Worm (Caenorhabditis elegans) whole organism, young adult: Measurements from ENCODE around the gene R144.11.
"Not testable (repeated sequence)": the region's sequence is repeated elsewhere in the genome, so short reads cannot be mapped to it uniquely, and the experiment has no call there.

Experiments used
- B0019.2 ChIP-seq: fragments of 200-800 bp; sonication (Bioruptor generic); conservative IDR thresholded peaks from 2 replicates; pipeline ENCODE4 v1.3.6; 2022; ENCODE audit warnings: missing genetic modification reagents, missing genetic modification characterization, missing compliant biosample characterization
- D2030.7 ChIP-seq: fragments of 200-800 bp; sonication (Bioruptor generic); IDR thresholded peaks from 2 replicates; pipeline ENCODE4 v1.3.6; 2022; ENCODE audit warnings: missing genetic modification reagents, missing genetic modification characterization, missing compliant biosample characterization
- F22D6.2 ChIP-seq: sonication (generic microtip); optimal IDR thresholded peaks from 2 replicates; lab custom pipeline; 2016; ENCODE audit warnings: mild to moderate bottlenecking, missing genetic modification characterization, missing compliant biosample characterization
- F23B12.7 ChIP-seq: sonication (generic microtip); optimal IDR thresholded peaks from 2 replicates; lab custom pipeline; 2017; ENCODE audit warnings: missing genetic modification characterization, mild to moderate bottlenecking, missing compliant biosample characterization, antibody characterized with exemption, moderate library complexity; ENCODE audit not compliant: insufficient read depth
- F49E8.2 ChIP-seq: sonication (generic microtip); optimal IDR thresholded peaks from 3 replicates; lab custom pipeline; 2017; ENCODE audit warnings: missing genetic modification characterization, mild to moderate bottlenecking, missing compliant biosample characterization, antibody characterized with exemption, moderate library complexity; ENCODE audit not compliant: insufficient read depth
- F57C9.4 ChIP-seq: sonication (generic microtip); optimal IDR thresholded peaks from 2 replicates; lab custom pipeline; 2017; ENCODE audit warnings: mild to moderate bottlenecking, missing genetic modification characterization, missing compliant biosample characterization
- K11D2.4 ChIP-seq: fragments of 200-800 bp; sonication (Bioruptor generic); IDR thresholded peaks from 2 replicates; pipeline ENCODE4 v1.3.6; 2022; ENCODE audit warnings: missing genetic modification reagents, missing genetic modification characterization, missing compliant biosample characterization
- K12H6.12 ChIP-seq: fragments of 200-800 bp; sonication (Bioruptor generic); optimal IDR thresholded peaks from 2 replicates; lab custom pipeline; 2018; ENCODE audit warnings: mild to moderate bottlenecking, missing genetic modification characterization, missing compliant biosample characterization
- Y53G8AR.9 ChIP-seq: fragments of 200-800 bp; sonication (Bioruptor generic); conservative IDR thresholded peaks from 2 replicates; pipeline ENCODE4 v1.3.6; 2022; ENCODE audit warnings: missing genetic modification reagents, missing genetic modification characterization, missing compliant biosample characterization
- Y95B8A.8 ChIP-seq: fragments of 200-800 bp; sonication (Bioruptor generic); IDR thresholded peaks from 2 replicates; pipeline ENCODE4 v1.3.6; 2022; ENCODE audit warnings: missing genetic modification reagents, missing genetic modification characterization, missing compliant biosample characterization
- attf-3 ChIP-seq: fragments of 200-800 bp; sonication (Bioruptor generic); conservative IDR thresholded peaks from 2 replicates; pipeline ENCODE4 v1.3.6; 2022; ENCODE audit warnings: missing genetic modification reagents, missing genetic modification characterization, missing compliant biosample characterization
- attf-6 ChIP-seq: fragments of 200-800 bp; sonication (Bioruptor generic); IDR thresholded peaks from 2 replicates; pipeline ENCODE4 v1.3.6; 2022; ENCODE audit warnings: missing genetic modification reagents, missing genetic modification characterization, missing compliant biosample characterization
- bed-2 ChIP-seq: fragments of 200-800 bp; sonication (Bioruptor generic); IDR thresholded peaks from 2 replicates; pipeline ENCODE4 v1.3.6; 2022; ENCODE audit warnings: missing genetic modification reagents, missing genetic modification characterization, missing compliant biosample characterization
- cebp-1 ChIP-seq, 2 experiments: fragments of 200-800 bp in 1 of 2; sonication (Bioruptor generic) in 1 of 2; sonication (generic microtip) in 1 of 2; IDR thresholded peaks in 1 of 2; optimal IDR thresholded peaks in 1 of 2; 2 replicates each; pipeline versions ENCODE4 v1.3.6 to Lab custom; 2017 to 2022; ENCODE audit warnings: missing compliant biosample characterization in 2 of 2, missing genetic modification characterization in 2 of 2, mild to moderate bottlenecking in 1 of 2, missing genetic modification reagents in 1 of 2, moderate library complexity in 1 of 2
- cebp-2 ChIP-seq: fragments of 200-800 bp; sonication (Bioruptor generic); IDR thresholded peaks from 2 replicates; pipeline ENCODE4 v1.3.6; 2022; ENCODE audit warnings: missing genetic modification characterization, missing compliant biosample characterization
- ceh-100 ChIP-seq: fragments of 200-800 bp; sonication (Bioruptor generic); IDR thresholded peaks from 2 replicates; pipeline ENCODE4 v1.3.6; 2022; ENCODE audit warnings: missing genetic modification reagents, missing genetic modification characterization, missing compliant biosample characterization
- ceh-27 ChIP-seq: fragments of 200-800 bp; sonication (Bioruptor generic); optimal IDR thresholded peaks from 2 replicates; lab custom pipeline; 2018; ENCODE audit warnings: mild to moderate bottlenecking, missing genetic modification characterization, moderate library complexity, missing compliant biosample characterization
- ceh-40 ChIP-seq: fragments of 200-800 bp; sonication (Bioruptor generic); IDR thresholded peaks from 2 replicates; pipeline ENCODE4 v1.3.6; 2022; ENCODE audit warnings: missing genetic modification characterization, missing compliant biosample characterization
- ceh-79 ChIP-seq: sonication (generic microtip); optimal IDR thresholded peaks from 2 replicates; lab custom pipeline; 2017; ENCODE audit warnings: mild to moderate bottlenecking, missing genetic modification characterization, missing compliant biosample characterization
- dox-1 ChIP-seq: fragments of 200-800 bp; sonication (Bioruptor generic); IDR thresholded peaks from 2 replicates; pipeline ENCODE4 v1.3.6; 2022; ENCODE audit warnings: missing genetic modification reagents, missing genetic modification characterization, missing compliant biosample characterization
- egl-44 ChIP-seq: fragments of 200-800 bp; sonication (Bioruptor generic); IDR thresholded peaks from 2 replicates; pipeline ENCODE4 v1.3.6; 2022; ENCODE audit warnings: missing genetic modification reagents, missing genetic modification characterization, missing compliant biosample characterization
- ekl-4 ChIP-seq: fragments of 200-800 bp; sonication (Bioruptor generic); IDR thresholded peaks from 2 replicates; pipeline ENCODE4 v1.3.6; 2022; ENCODE audit warnings: missing genetic modification reagents, missing genetic modification characterization, missing compliant biosample characterization
- fkh-3 ChIP-seq: sonication (generic microtip); optimal IDR thresholded peaks from 2 replicates; lab custom pipeline; 2016; ENCODE audit warnings: mild to moderate bottlenecking, missing genetic modification characterization, missing compliant biosample characterization
- him-1 ChIP-seq: sonication (generic microtip); optimal IDR thresholded peaks from 2 replicates; lab custom pipeline; 2016; ENCODE audit warnings: missing genotype, missing genetic modification reagents, missing genetic modification characterization, missing compliant biosample characterization
- hlh-12 ChIP-seq: sonication (generic microtip); optimal IDR thresholded peaks from 2 replicates; lab custom pipeline; 2016; ENCODE audit warnings: missing genetic modification characterization, missing compliant biosample characterization
- hmg-1.2 ChIP-seq: fragments of 200-800 bp; sonication (Bioruptor generic); IDR thresholded peaks from 2 replicates; pipeline ENCODE4 v1.3.6; 2022; ENCODE audit warnings: missing genetic modification reagents, missing genetic modification characterization, missing compliant biosample characterization
- let-526 ChIP-seq: fragments of 200-800 bp; sonication (Bioruptor generic); IDR thresholded peaks from 2 replicates; pipeline ENCODE4 v1.3.6; 2022; ENCODE audit warnings: missing genetic modification reagents, missing genetic modification characterization, missing compliant biosample characterization
- let-607 ChIP-seq, 2 experiments: fragments of 200-800 bp in 1 of 2; sonication (Bioruptor generic) in 1 of 2; sonication (generic microtip) in 1 of 2; optimal IDR thresholded peaks; 2 replicates each; lab custom pipeline; 2016 to 2018; ENCODE audit warnings: mild to moderate bottlenecking in 2 of 2, missing compliant biosample characterization in 2 of 2, missing genetic modification characterization in 2 of 2, moderate library complexity in 2 of 2, missing genotype in 1 of 2
- lin-26 ChIP-seq: fragments of 200-800 bp; sonication (Bioruptor generic); IDR thresholded peaks from 2 replicates; pipeline ENCODE4 v1.3.6; 2022; ENCODE audit warnings: missing genetic modification reagents, missing genetic modification characterization, missing compliant biosample characterization
- lin-40 ChIP-seq: sonication (generic microtip); optimal IDR thresholded peaks from 2 replicates; lab custom pipeline; 2016; ENCODE audit warnings: missing genetic modification characterization, mild to moderate bottlenecking, missing compliant biosample characterization, missing genotype, missing genetic modification reagents
- madf-10 ChIP-seq: sonication (generic microtip); optimal IDR thresholded peaks from 2 replicates; lab custom pipeline; 2016; ENCODE audit warnings: mild to moderate bottlenecking, missing genetic modification characterization, missing compliant biosample characterization
- madf-6 ChIP-seq: fragments of 200-800 bp; sonication (Bioruptor generic); IDR thresholded peaks from 2 replicates; pipeline ENCODE4 v1.3.6; 2022; ENCODE audit warnings: missing genetic modification reagents, missing genetic modification characterization, missing compliant biosample characterization
- madf-8 ChIP-seq: fragments of 200-800 bp; sonication (Bioruptor generic); conservative IDR thresholded peaks from 2 replicates; pipeline ENCODE4 v1.3.6; 2022; ENCODE audit warnings: missing genetic modification reagents, missing genetic modification characterization, missing compliant biosample characterization
- nhr-179 ChIP-seq: sonication (generic microtip); optimal IDR thresholded peaks from 2 replicates; lab custom pipeline; 2016; ENCODE audit warnings: mild to moderate bottlenecking, missing genetic modification characterization, missing compliant biosample characterization
- pbrm-1 ChIP-seq: fragments of 200-800 bp; sonication (Bioruptor generic); IDR thresholded peaks from 2 replicates; pipeline ENCODE4 v1.3.6; 2022; ENCODE audit warnings: missing genetic modification reagents, missing genetic modification characterization, missing compliant biosample characterization
- rcor-1 ChIP-seq: fragments of 200-800 bp; sonication (Bioruptor generic); IDR thresholded peaks from 2 replicates; pipeline ENCODE4 v1.3.6; 2022; ENCODE audit warnings: missing genetic modification reagents, missing genetic modification characterization, missing compliant biosample characterization
- sea-2 ChIP-seq: fragments of 200-800 bp; sonication (Bioruptor generic); IDR thresholded peaks from 2 replicates; pipeline ENCODE4 v1.3.6; 2022; ENCODE audit warnings: missing genetic modification characterization, missing compliant biosample characterization
- tbp1 ChIP-seq: fragments of 200-800 bp; sonication (Bioruptor generic); optimal IDR thresholded peaks from 2 replicates; lab custom pipeline; 2018; ENCODE audit warnings: mild to moderate bottlenecking, missing genetic modification characterization, missing compliant biosample characterization
- ztf-18 ChIP-seq: sonication (generic microtip); optimal IDR thresholded peaks from 2 replicates; lab custom pipeline; 2016; ENCODE audit warnings: missing genotype, mild to moderate bottlenecking, missing genetic modification characterization, missing compliant biosample characterization
- ztf-26 ChIP-seq: sonication (generic microtip); optimal IDR thresholded peaks from 2 replicates; lab custom pipeline; 2017; ENCODE audit warnings: missing genetic modification characterization, missing compliant biosample characterization
- ztf-28 ChIP-seq: fragments of 200-800 bp; sonication (Bioruptor generic); IDR thresholded peaks from 2 replicates; pipeline ENCODE4 v1.3.6; 2022; ENCODE audit warnings: missing genetic modification reagents, missing genetic modification characterization, missing compliant biosample characterization

R144.11 gene

ce11 chrIII:5031375-5031836 is 22.8 kb upstream of the R144.11 start (continued):
- TF ChIP-seq F22D6.2 = peak; percentile 50
- peak; percentile 74 for TF ChIP-seq Y53G8AR.9 (GFP tag; lab: Robert Waterston, UW)
- TF ChIP-seq hmg-1.2 (GFP tag; lab: Robert Waterston, UW) = peak; percentile 80
- TF ChIP-seq nhr-179 = peak; percentile 70
- peak; percentile 84 for TF ChIP-seq sea-2 (GFP tag; lab: Robert Waterston, UW)
- peak; percentile 93 for TF ChIP-seq rcor-1 (GFP tag; lab: Robert Waterston, UW)
- TF ChIP-seq ceh-79 (tag; lab: Kevin White, UChicago) = peak; percentile 68
- peak; percentile 87 for TF ChIP-seq ekl-4 (GFP tag; lab: Robert Waterston, UW)
- TF ChIP-seq cebp-2 (GFP tag; lab: Robert Waterston, UW) = peak; percentile 34; the same call in 1 of the 2 replicates
- peak; percentile 57 for TF ChIP-seq attf-3
- peak; percentile 69; the same call in 1 of the 2 replicates for TF ChIP-seq egl-44 (GFP tag; lab: Robert Waterston, UW)
- TF ChIP-seq fkh-3 (tag; lab: Kevin White, UChicago) = peak; percentile 64
- peak; percentile 71 for TF ChIP-seq madf-10 (tag; lab: Kevin White, UChicago)
- 0 out of 2 replicates have a peak, but pooled peaks have one; percentile 49 for TF ChIP-seq ceh-40
- TF ChIP-seq let-526 (GFP tag; lab: Robert Waterston, UW) = peak; percentile 59; the same call in 1 of the 2 replicates
- peak; percentile 19 for TF ChIP-seq F23B12.7
- peak; percentile 71 for TF ChIP-seq ceh-100 (GFP tag; lab: Robert Waterston, UW)
- TF ChIP-seq cebp-1 (GFP tag; IDR thresholded peaks at IDR 0.05; lab: Robert Waterston, UW) = 0 out of 2 replicates have a peak, but pooled peaks have one; percentile 45
- not testable (repeated sequence) for TF ChIP-seq cebp-1 (tag; optimal IDR thresholded peaks at IDR 0.05; lab: Kevin White, UChicago)
- TF ChIP-seq let-607 (tag; optimal IDR thresholded peaks at IDR 0.05; lab: Kevin White, UChicago) = peak in 1 of 2 experiments; percentile 59
- TF ChIP-seq hlh-12 (tag; lab: Kevin White, UChicago) = peak; percentile 8
- peak; percentile 85 for TF ChIP-seq tbp1 (GFP tag; lab: Kevin White, UChicago)
- TF ChIP-seq ceh-27 (GFP tag; lab: Kevin White, UChicago) = peak; percentile 70
- TF ChIP-seq lin-26 (GFP tag; lab: Robert Waterston, UW) = peak; percentile 91
- TF ChIP-seq K11D2.4 (GFP tag; lab: Robert Waterston, UW) = peak; percentile 87
- TF ChIP-seq lin-40 (tag; lab: Kevin White, UChicago) = peak; percentile 91
- peak; percentile 55 for TF ChIP-seq him-1 (tag; lab: Kevin White, UChicago)
- TF ChIP-seq madf-6 = peak; percentile 70
- peak; percentile 87 for TF ChIP-seq ztf-18 (tag; lab: Kevin White, UChicago)
- TF ChIP-seq F49E8.2 (tag; lab: Kevin White, UChicago) = peak; percentile 9
- TF ChIP-seq ztf-28 (GFP tag; lab: Robert Waterston, UW) = 0 out of 2 replicates have a peak, but pooled peaks have one; percentile 61
- TF ChIP-seq Y95B8A.8 = 0 out of 2 replicates have a peak, but pooled peaks have one; percentile 73
- peak; percentile 60; the same call in 1 of the 2 replicates for TF ChIP-seq B0019.2 (GFP tag; lab: Robert Waterston, UW)
- peak; percentile 78 for TF ChIP-seq ztf-26 (tag; lab: Kevin White, UChicago)
- peak; percentile 21 for TF ChIP-seq F57C9.4 (tag; lab: Kevin White, UChicago)
- TF ChIP-seq bed-2 (GFP tag; lab: Robert Waterston, UW) = 0 out of 2 replicates have a peak, but pooled peaks have one; percentile 14
- TF ChIP-seq dox-1 (GFP tag; lab: Robert Waterston, UW) = peak; percentile 98
- TF ChIP-seq pbrm-1 (GFP tag; lab: Robert Waterston, UW) = peak; percentile 87
- peak; percentile 93 for TF ChIP-seq K12H6.12 (tag; lab: Kevin White, UChicago)
- 0 out of 2 replicates have a peak, but pooled peaks have one; percentile 57 for TF ChIP-seq attf-6 (GFP tag; lab: Robert Waterston, UW)
- 0 out of 2 replicates have a peak, but pooled peaks have one; percentile 27 for TF ChIP-seq madf-8 (GFP tag; lab: Robert Waterston, UW)
- peak; percentile 90 for TF ChIP-seq D2030.7 (GFP tag; lab: Robert Waterston, UW)
